Worm (Caenorhabditis elegans): ENCODE measurements around the gene F46H5.4.
A peak's percentile ranks its signal among the peaks of the same experiment; 100 is the strongest.

The F46H5.4 gene

DNA sequence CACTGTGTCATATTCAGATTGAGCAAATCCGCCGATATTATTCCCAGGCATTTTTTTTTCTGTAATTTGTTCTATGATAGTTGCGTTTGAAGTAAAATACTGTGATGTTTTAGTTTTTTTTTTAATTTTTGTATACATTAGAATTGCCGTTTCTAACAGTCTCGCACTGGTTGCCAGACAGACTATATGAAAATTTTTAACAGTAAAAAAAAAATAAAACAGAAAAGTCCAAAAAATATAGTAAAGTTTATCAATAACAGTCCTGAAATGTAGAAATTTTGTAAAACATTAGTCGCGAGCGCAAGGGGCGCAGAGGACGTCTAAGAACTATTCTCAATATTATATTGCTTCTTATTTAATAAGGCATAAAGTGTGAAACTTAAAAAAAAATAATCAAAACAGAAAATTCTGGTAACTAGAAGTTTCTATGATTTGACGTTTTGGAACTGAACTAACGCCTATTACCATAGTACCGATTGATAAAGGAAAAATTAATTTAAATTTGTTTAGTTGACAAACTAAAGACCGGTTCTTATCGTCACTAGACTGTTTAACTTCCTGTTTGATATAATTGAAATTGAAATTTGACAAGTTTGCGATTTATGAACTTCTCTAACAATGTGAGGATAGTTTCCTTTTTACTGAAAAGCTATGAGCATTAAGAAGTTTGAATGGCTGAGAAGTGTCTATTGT is 6.1 kb upstream of the F46H5.4 start, which contains the start of gene lact-1:
lact-1 (minus strand) TSS at position 51 of the 693 bp plus-strand sequence.
- TF ChIP-seq nhr-76 (tag; optimal IDR thresholded peaks at IDR 0.05) (no peak), lin-32 (GFP tag; optimal IDR thresholded peaks at IDR 0.05) (no peak), nhr-12 (tag; optimal IDR thresholded peaks at IDR 0.05) (no peak), zip-8 (tag; optimal IDR thresholded peaks at IDR 0.05) (no peak), nhr-28 (tag; optimal IDR thresholded peaks at IDR 0.05) (no peak), cnd-1 (tag; optimal IDR thresholded peaks at IDR 0.05) (no peak), blmp-1 (tag; optimal IDR thresholded peaks at IDR 0.05) (no peak), elt-3 (tag; optimal IDR thresholded peaks at IDR 0.05) (no peak), flh-1 (GFP tag; optimal IDR thresholded peaks at IDR 0.05) (no peak), sem-2 (GFP tag; optimal IDR thresholded peaks at IDR 0.05) (no peak)

DNA sequence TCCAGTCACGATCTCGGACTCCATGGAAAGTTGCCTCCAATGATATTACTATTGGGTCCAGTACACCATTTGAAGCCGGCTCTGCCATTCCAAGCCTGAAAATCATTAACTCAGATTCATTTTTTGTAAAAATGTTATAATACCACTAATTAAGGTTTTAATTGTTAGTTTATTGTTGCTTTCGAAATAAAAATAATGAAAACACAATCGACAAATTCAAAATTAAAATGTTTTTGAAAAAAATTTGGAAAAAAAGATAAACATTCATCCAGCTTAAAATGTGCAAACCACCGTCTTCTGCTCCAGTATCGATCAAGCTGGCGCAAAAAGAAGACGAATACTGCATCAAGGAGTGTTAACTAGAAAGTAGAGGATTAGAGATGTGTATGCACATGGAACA is 2.5 kb upstream of the F46H5.4 start, which contains the start of gene F46H5.5:
F46H5.5 (minus strand) TSS at position 101 of the 400 bp plus-strand sequence.
- TF ChIP-seq nhr-76 (tag; optimal IDR thresholded peaks at IDR 0.05) (no peak), flh-1 (GFP tag; optimal IDR thresholded peaks at IDR 0.05) (no peak), snpc-4 (tag; optimal IDR thresholded peaks at IDR 0.05) (no peak), sem-2 (GFP tag; optimal IDR thresholded peaks at IDR 0.05) (no peak), ceh-83 (GFP tag; optimal IDR thresholded peaks at IDR 0.05) (no peak), unc-62 (GFP tag; optimal IDR thresholded peaks at IDR 0.05) (no peak), mep-1 (tag; optimal IDR thresholded peaks at IDR 0.05) (no peak), blmp-1 (tag; optimal IDR thresholded peaks at IDR 0.05) (no peak), M03D4.4 (tag; optimal IDR thresholded peaks at IDR 0.05) (no peak)

DNA sequence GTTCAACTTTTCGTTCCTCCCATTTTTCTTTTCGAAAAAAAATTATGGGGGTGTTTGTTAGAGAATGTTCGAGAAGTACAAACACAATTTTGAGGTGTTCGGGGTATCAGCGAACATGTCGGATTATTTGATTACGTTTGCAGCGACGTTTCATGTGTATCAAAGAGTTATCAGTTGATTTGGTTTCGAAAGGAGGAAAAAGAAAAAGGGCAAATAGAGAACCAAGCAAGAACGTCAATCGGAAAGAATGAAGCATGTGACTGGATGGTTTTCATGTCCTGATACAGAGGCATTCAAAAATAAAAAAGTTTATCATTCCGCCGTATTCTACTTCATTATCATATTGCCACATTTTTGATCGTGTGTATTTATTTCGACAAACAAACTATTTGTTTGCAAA is 9.7 kb downstream of the F46H5.4 start:
- TF ChIP-seq pha-4 (tag; optimal IDR thresholded peaks at IDR 0.05) (no peak), nhr-237 (tag; optimal IDR thresholded peaks at IDR 0.05) (no peak), nhr-2 (tag; optimal IDR thresholded peaks at IDR 0.05) (no peak), sptf-1 (tag; optimal IDR thresholded peaks at IDR 0.05) (no peak), blmp-1 (tag; optimal IDR thresholded peaks at IDR 0.05) (no peak), bed-3 (GFP tag; optimal IDR thresholded peaks at IDR 0.05) (no peak), drap-1 (GFP tag; optimal IDR thresholded peaks at IDR 0.05) (no peak)

DNA sequence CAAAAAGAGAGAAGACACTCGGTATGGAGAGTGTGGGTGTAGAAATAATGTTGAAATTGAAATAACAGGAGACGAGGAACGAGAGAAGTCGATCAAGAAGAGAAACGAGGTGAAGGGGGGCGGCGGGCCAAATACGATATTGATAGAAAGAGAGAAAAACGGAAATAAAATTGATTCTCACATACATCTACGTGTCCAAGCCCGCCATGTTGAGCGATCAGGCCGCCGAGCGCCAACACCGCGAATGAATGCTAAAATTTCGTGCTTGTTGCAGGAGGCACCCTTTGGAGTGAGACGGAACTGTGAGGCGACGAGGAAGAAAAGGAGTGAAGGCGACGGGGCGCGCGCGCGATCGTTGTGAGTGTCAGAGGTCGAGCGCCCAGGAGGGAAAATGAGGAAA is 11.5 kb downstream of the F46H5.4 start, which contains the start of gene F46H5.7:
F46H5.7 (minus strand) TSS at position 106 of the 400 bp plus-strand sequence.
- TF ChIP-seq pha-4 (tag; optimal IDR thresholded peaks at IDR 0.05), result no peak
- peak; percentile 37 for TF ChIP-seq ceh-83 (GFP tag; optimal IDR thresholded peaks at IDR 0.05)

DNA sequence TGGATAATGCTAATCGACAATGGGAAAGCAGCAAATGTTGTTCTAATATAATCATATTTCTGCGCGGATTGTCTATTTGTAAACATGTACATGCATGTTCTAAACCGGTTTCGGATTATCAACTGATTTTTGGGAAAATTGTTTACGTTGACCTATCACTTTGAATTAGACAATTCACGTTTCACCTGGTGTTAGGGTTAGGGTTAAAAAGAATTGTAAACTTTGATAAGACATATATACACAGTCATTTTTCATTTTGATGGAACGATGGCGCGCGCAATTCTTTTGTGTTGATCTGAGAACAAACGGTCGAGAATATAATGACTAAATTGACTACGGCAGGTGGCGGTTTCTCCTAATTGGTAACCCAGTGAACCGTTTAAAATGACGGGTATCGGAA is 12.3 kb downstream of the F46H5.4 start:
- TF ChIP-seq bed-3 (GFP tag; optimal IDR thresholded peaks at IDR 0.05), result no peak
- no peak for TF ChIP-seq lsy-2 (tag; optimal IDR thresholded peaks at IDR 0.05)
- no peak for TF ChIP-seq tbx-8 (GFP tag; optimal IDR thresholded peaks at IDR 0.05)
- no peak for TF ChIP-seq mep-1 (tag; optimal IDR thresholded peaks at IDR 0.05)
- TF ChIP-seq unc-39 (tag; optimal IDR thresholded peaks at IDR 0.05), result no peak
- TF ChIP-seq unc-120 (tag; optimal IDR thresholded peaks at IDR 0.05; ENCODE audit: poor library complexity, severe bottlenecking), result no peak
- TF ChIP-seq cnd-1 (tag; optimal IDR thresholded peaks at IDR 0.05), result no peak
- TF ChIP-seq ham-2 (GFP tag; optimal IDR thresholded peaks at IDR 0.05), result no peak
- no peak for TF ChIP-seq ceh-43 (GFP tag; optimal IDR thresholded peaks at IDR 0.05)
- TF ChIP-seq ztf-11 (tag; optimal IDR thresholded peaks at IDR 0.05), result no peak
- TF ChIP-seq elt-3 (tag; optimal IDR thresholded peaks at IDR 0.05), result no peak
- TF ChIP-seq ces-1 (GFP tag; optimal IDR thresholded peaks at IDR 0.05), result no peak
- TF ChIP-seq sem-2 (GFP tag; optimal IDR thresholded peaks at IDR 0.05), result no peak
- no peak for TF ChIP-seq mab-5 (tag; optimal IDR thresholded peaks at IDR 0.05)
- TF ChIP-seq ceh-83 (GFP tag; optimal IDR thresholded peaks at IDR 0.05), result no peak
- no peak for TF ChIP-seq M03D4.4 (tag; optimal IDR thresholded peaks at IDR 0.05)
- TF ChIP-seq hlh-1 (tag; optimal IDR thresholded peaks at IDR 0.05), result no peak
